Fruit fly (Drosophila melanogaster): Measurements from ENCODE around the gene Dh31.
A peak's percentile ranks its signal among the peaks of the same experiment; 100 is the strongest.

Dh31 gene

dm6 chr2L:8506729-8507128 is at the start of gene Dh31:
Gene Dh31 (minus strand): TSS chr2L:8506845.
- TF ChIP-seq CTCF (optimal IDR thresholded peaks at IDR 0.05) (no peak), CG8478 (optimal IDR thresholded peaks at IDR 0.05) (no peak)

dm6 chr2L:8556207-8556606 is 49.6 kb upstream of the Dh31 start:
- TF ChIP-seq CTCF (optimal IDR thresholded peaks at IDR 0.05) (no peak), CG8478 (optimal IDR thresholded peaks at IDR 0.05) (no peak)

- TF ChIP-seq CG8478 (optimal IDR thresholded peaks at IDR 0.05) (no peak), CTCF (optimal IDR thresholded peaks at IDR 0.05) (no peak)
Observed at dm6 chr2L:8553789-8554626, 47.4 kb upstream of the Dh31 start.

dm6 chr2L:8552472-8552871 is 45.8 kb upstream of the Dh31 start:
- TF ChIP-seq CTCF (optimal IDR thresholded peaks at IDR 0.05): no peak
- TF ChIP-seq CG8478 (optimal IDR thresholded peaks at IDR 0.05): no peak

- TF ChIP-seq CTCF (optimal IDR thresholded peaks at IDR 0.05) (no peak), CG8478 (optimal IDR thresholded peaks at IDR 0.05) (no peak)
Observed at dm6 chr2L:8548118-8548517, 41.5 kb upstream of the Dh31 start.

- no peak for TF ChIP-seq CTCF (optimal IDR thresholded peaks at IDR 0.05)
- TF ChIP-seq CG8478 (optimal IDR thresholded peaks at IDR 0.05): no peak
Observed at dm6 chr2L:8545393-8546100, 38.9 kb upstream of the Dh31 start.

dm6 chr2L:8544636-8545035 is 38.0 kb upstream of the Dh31 start:
- TF ChIP-seq CG8478 (optimal IDR thresholded peaks at IDR 0.05): no peak

dm6 chr2L:8543731-8544359 is 37.2 kb upstream of the Dh31 start:
- no peak for TF ChIP-seq CG8478 (optimal IDR thresholded peaks at IDR 0.05)
- TF ChIP-seq CTCF (optimal IDR thresholded peaks at IDR 0.05): no peak

- TF ChIP-seq CTCF (optimal IDR thresholded peaks at IDR 0.05) (peak in 1 of 2 experiments; percentile 18), CG8478 (optimal IDR thresholded peaks at IDR 0.05) (no peak)
Observed at dm6 chr2L:8543102-8543501, 36.5 kb upstream of the Dh31 start.

dm6 chr2L:8542639-8543038 is 36.0 kb upstream of the Dh31 start:
- TF ChIP-seq CG8478 (optimal IDR thresholded peaks at IDR 0.05) (no peak), CTCF (optimal IDR thresholded peaks at IDR 0.05) (no peak)

dm6 chr2L:8542234-8542572 is 35.6 kb upstream of the Dh31 start:
- TF ChIP-seq CG8478 (optimal IDR thresholded peaks at IDR 0.05) (no peak), CTCF (optimal IDR thresholded peaks at IDR 0.05) (no peak)

- peak in 1 of 2 experiments; percentile 36 for TF ChIP-seq CTCF (optimal IDR thresholded peaks at IDR 0.05)
- no peak for TF ChIP-seq CG8478 (optimal IDR thresholded peaks at IDR 0.05)
Observed at dm6 chr2L:8541469-8542233, 35.0 kb upstream of the Dh31 start, which contains the start of gene Sema1a. Gene Sema1a (plus strand): TSS chr2L:8542147.

- TF ChIP-seq CTCF (optimal IDR thresholded peaks at IDR 0.05): no peak
- TF ChIP-seq CG8478 (optimal IDR thresholded peaks at IDR 0.05): no peak
Observed at dm6 chr2L:8538449-8539050, 31.9 kb upstream of the Dh31 start.

dm6 chr2L:8535394-8536176 is 28.9 kb upstream of the Dh31 start:
- TF ChIP-seq CTCF (optimal IDR thresholded peaks at IDR 0.05): no peak
- no peak for TF ChIP-seq CG8478 (optimal IDR thresholded peaks at IDR 0.05)

Data from S2 (cell line).